Worm (Caenorhabditis elegans): ENCODE data around the gene glna-2.

The glna-2 gene

ce11 chrII:7984071-7984470 lies 24.4 kb upstream of the glna-2 start:
- no peak for TF ChIP-seq aly-1 (tag; optimal IDR thresholded peaks at IDR 0.05)
- no peak for TF ChIP-seq flt-1 (GFP tag; IDR thresholded peaks at IDR 0.05)
- no peak for TF ChIP-seq hmg-4 (GFP tag; optimal IDR thresholded peaks at IDR 0.05)
- TF ChIP-seq ets-7 (tag; optimal IDR thresholded peaks at IDR 0.05): no peak
- TF ChIP-seq hnd-1 (tag; optimal IDR thresholded peaks at IDR 0.05): no peak
- TF ChIP-seq hmbx-1 (tag; optimal IDR thresholded peaks at IDR 0.05): no peak

ce11 chrII:7985029-7985428 lies 23.4 kb upstream of the glna-2 start:
- TF ChIP-seq aly-1 (tag; optimal IDR thresholded peaks at IDR 0.05) (no peak), tra-4 (tag; optimal IDR thresholded peaks at IDR 0.05) (no peak), tbx-11 (GFP tag; IDR thresholded peaks at IDR 0.05) (no peak), pes-1 (GFP tag; IDR thresholded peaks at IDR 0.05) (no peak), hmg-4 (GFP tag; optimal IDR thresholded peaks at IDR 0.05) (no peak), tbx-37 (GFP tag; conservative IDR thresholded peaks at IDR 0.05) (no peak), scrt-1 (GFP tag; IDR thresholded peaks at IDR 0.05) (no peak), ceh-36 (tag; optimal IDR thresholded peaks at IDR 0.05) (no peak), ets-7 (tag; optimal IDR thresholded peaks at IDR 0.05) (no peak), flt-1 (GFP tag; IDR thresholded peaks at IDR 0.05) (no peak)

- TF ChIP-seq F13C5.2 (tag; optimal IDR thresholded peaks at IDR 0.05) (no peak), aly-1 (tag; optimal IDR thresholded peaks at IDR 0.05) (no peak), tbx-11 (GFP tag; IDR thresholded peaks at IDR 0.05) (no peak), sea-1 (GFP tag; conservative IDR thresholded peaks at IDR 0.05) (no peak), flt-1 (GFP tag; IDR thresholded peaks at IDR 0.05) (no peak), hmbx-1 (tag; optimal IDR thresholded peaks at IDR 0.05) (no peak), hnd-1 (tag; optimal IDR thresholded peaks at IDR 0.05) (no peak), tra-4 (tag; optimal IDR thresholded peaks at IDR 0.05) (no peak), pes-1 (GFP tag; IDR thresholded peaks at IDR 0.05) (no peak), ets-7 (tag; optimal IDR thresholded peaks at IDR 0.05) (no peak), B0310.2 (tag; optimal IDR thresholded peaks at IDR 0.05) (no peak), scrt-1 (GFP tag; IDR thresholded peaks at IDR 0.05) (no peak)
Measured at ce11 chrII:7986928-7987327, 21.5 kb upstream of the glna-2 start.

ce11 chrII:7990192-7990591 lies 18.2 kb upstream of the glna-2 start:
- TF ChIP-seq scrt-1 (GFP tag; IDR thresholded peaks at IDR 0.05): no peak
- no peak for TF ChIP-seq B0310.2 (tag; optimal IDR thresholded peaks at IDR 0.05)
- TF ChIP-seq F13C5.2 (tag; optimal IDR thresholded peaks at IDR 0.05): no peak
- TF ChIP-seq aly-1 (tag; optimal IDR thresholded peaks at IDR 0.05): no peak
- TF ChIP-seq sea-1 (GFP tag; conservative IDR thresholded peaks at IDR 0.05): no peak
- no peak for TF ChIP-seq ceh-36 (tag; optimal IDR thresholded peaks at IDR 0.05)
- no peak for TF ChIP-seq hmg-4 (GFP tag; optimal IDR thresholded peaks at IDR 0.05)
- no peak for TF ChIP-seq ets-7 (tag; optimal IDR thresholded peaks at IDR 0.05)

- TF ChIP-seq hmg-4 (GFP tag; optimal IDR thresholded peaks at IDR 0.05) (no peak), ceh-36 (tag; optimal IDR thresholded peaks at IDR 0.05) (no peak), aly-1 (tag; optimal IDR thresholded peaks at IDR 0.05) (no peak), tbx-11 (GFP tag; IDR thresholded peaks at IDR 0.05) (no peak), hnd-1 (tag; optimal IDR thresholded peaks at IDR 0.05) (no peak), ceh-13 (GFP tag; optimal IDR thresholded peaks at IDR 0.05) (no peak), F13C5.2 (tag; optimal IDR thresholded peaks at IDR 0.05) (no peak), ama-1 (optimal IDR thresholded peaks at IDR 0.05) (no peak), pes-1 (GFP tag; IDR thresholded peaks at IDR 0.05) (no peak), scrt-1 (GFP tag; IDR thresholded peaks at IDR 0.05) (no peak)
Measured at ce11 chrII:7991279-7991678, 17.2 kb upstream of the glna-2 start.

ce11 chrII:8001428-8001827 lies 7.0 kb upstream of the glna-2 start:
- TF ChIP-seq pes-1 (GFP tag; IDR thresholded peaks at IDR 0.05): no peak
- no peak for TF ChIP-seq ama-1 (optimal IDR thresholded peaks at IDR 0.05)
- no peak for TF ChIP-seq sea-1 (GFP tag; conservative IDR thresholded peaks at IDR 0.05)
- no peak for TF ChIP-seq hnd-1 (tag; optimal IDR thresholded peaks at IDR 0.05)
- TF ChIP-seq ceh-36 (tag; optimal IDR thresholded peaks at IDR 0.05): no peak
- TF ChIP-seq hmg-4 (GFP tag; optimal IDR thresholded peaks at IDR 0.05): no peak
- no peak for TF ChIP-seq hmbx-1 (tag; optimal IDR thresholded peaks at IDR 0.05)
- TF ChIP-seq tbx-11 (GFP tag; IDR thresholded peaks at IDR 0.05): no peak
- no peak for TF ChIP-seq aly-1 (tag; optimal IDR thresholded peaks at IDR 0.05)
- no peak for TF ChIP-seq F13C5.2 (tag; optimal IDR thresholded peaks at IDR 0.05)
- TF ChIP-seq tra-4 (tag; optimal IDR thresholded peaks at IDR 0.05): no peak

ce11 chrII:8004157-8004556 lies 4.3 kb upstream of the glna-2 start, which contains the start of gene pgp-11:
pgp-11 (minus strand) TSS chrII:8004257.
- TF ChIP-seq pes-1 (GFP tag; IDR thresholded peaks at IDR 0.05): no peak
- TF ChIP-seq tbx-37 (GFP tag; conservative IDR thresholded peaks at IDR 0.05): no peak
- no peak for TF ChIP-seq aly-1 (tag; optimal IDR thresholded peaks at IDR 0.05)
- TF ChIP-seq F13C5.2 (tag; optimal IDR thresholded peaks at IDR 0.05): no peak
- no peak for TF ChIP-seq tra-4 (tag; optimal IDR thresholded peaks at IDR 0.05)
- TF ChIP-seq tbx-11 (GFP tag; IDR thresholded peaks at IDR 0.05): no peak
- TF ChIP-seq sea-1 (GFP tag; conservative IDR thresholded peaks at IDR 0.05): no peak
- TF ChIP-seq ceh-36 (tag; optimal IDR thresholded peaks at IDR 0.05): no peak

ce11 chrII:8004752-8005151 lies 3.7 kb upstream of the glna-2 start:
- no peak for TF ChIP-seq ets-7 (tag; optimal IDR thresholded peaks at IDR 0.05)

- TF ChIP-seq ets-7 (tag; optimal IDR thresholded peaks at IDR 0.05): no peak
- no peak for TF ChIP-seq F13C5.2 (tag; optimal IDR thresholded peaks at IDR 0.05)
- TF ChIP-seq scrt-1 (GFP tag; IDR thresholded peaks at IDR 0.05): no peak
- no peak for TF ChIP-seq hnd-1 (tag; optimal IDR thresholded peaks at IDR 0.05)
- no peak for TF ChIP-seq ceh-13 (GFP tag; optimal IDR thresholded peaks at IDR 0.05)
- TF ChIP-seq hmbx-1 (tag; optimal IDR thresholded peaks at IDR 0.05): no peak
- no peak for TF ChIP-seq ama-1 (optimal IDR thresholded peaks at IDR 0.05)
- no peak for TF ChIP-seq tbx-37 (GFP tag; conservative IDR thresholded peaks at IDR 0.05)
- no peak for TF ChIP-seq aly-1 (tag; optimal IDR thresholded peaks at IDR 0.05)
- TF ChIP-seq tbx-11 (GFP tag; IDR thresholded peaks at IDR 0.05): no peak
- TF ChIP-seq tra-4 (tag; optimal IDR thresholded peaks at IDR 0.05): no peak
- TF ChIP-seq hmg-4 (GFP tag; optimal IDR thresholded peaks at IDR 0.05): no peak
- TF ChIP-seq sea-1 (GFP tag; conservative IDR thresholded peaks at IDR 0.05): no peak
- no peak for TF ChIP-seq ceh-36 (tag; optimal IDR thresholded peaks at IDR 0.05)
- no peak for TF ChIP-seq flt-1 (GFP tag; IDR thresholded peaks at IDR 0.05)
- no peak for TF ChIP-seq pes-1 (GFP tag; IDR thresholded peaks at IDR 0.05)
- no peak for TF ChIP-seq B0310.2 (tag; optimal IDR thresholded peaks at IDR 0.05)
Measured at ce11 chrII:8006962-8007361, 1.5 kb upstream of the glna-2 start.

Measured in whole organism, early embryonic.